Fruit fly (Drosophila melanogaster): ENCODE data around the gene TFAM.

DNA sequence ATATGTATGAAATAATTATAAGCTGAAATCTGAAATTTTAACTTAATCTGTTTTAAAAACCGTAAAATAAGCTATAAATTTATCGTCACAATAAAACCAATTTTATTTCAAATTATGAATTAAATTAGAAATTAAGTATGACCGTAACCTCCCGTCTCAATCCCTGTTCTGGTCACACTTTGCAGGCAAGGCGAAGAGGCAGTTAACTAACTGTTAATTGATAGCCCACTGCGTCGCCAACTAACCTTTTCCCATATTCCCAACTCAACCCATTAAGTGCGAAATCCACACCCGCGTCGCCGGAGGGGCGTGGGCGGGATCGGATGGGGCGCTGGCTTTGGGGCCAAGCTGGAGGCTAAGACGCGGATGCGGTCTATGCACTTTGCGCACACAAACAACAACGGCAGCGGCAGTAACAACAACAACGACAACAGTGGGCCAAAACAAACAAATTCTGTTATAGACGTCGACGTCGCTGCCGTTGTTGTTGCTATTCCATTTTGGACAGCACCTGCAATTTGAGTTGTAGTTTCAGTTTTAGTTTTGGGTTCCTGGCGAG lies 16.1 kb downstream of the TFAM start, which contains the start of gene CG5191:
- TF ChIP-seq Met (GFP tag; optimal IDR thresholded peaks at IDR 0.05) (no peak), CG8119 (GFP tag; IDR thresholded peaks at IDR 0.05) (no peak)

Measured in whole organism, prepupa.